Worm (Caenorhabditis elegans) whole organism, L3 larva: Measurements from ENCODE around the gene M04B2.7.

ENCODE experiments used
- R02D3.7 ChIP-seq: fragments of 150-350 bp; optimal IDR thresholded peaks from 2 replicates; lab custom pipeline; 2014; ENCODE audit warnings: missing biosample characterization, missing genetic modification characterization
- ZK546.5 ChIP-seq: sonication (generic microtip); optimal IDR thresholded peaks from 2 replicates; lab custom pipeline; 2017; ENCODE audit warnings: missing biosample characterization, missing genetic modification characterization
- aly-2 ChIP-seq: fragments of 150-350 bp; optimal IDR thresholded peaks from 2 replicates; lab custom pipeline; 2014; ENCODE audit warnings: missing biosample characterization, missing genetic modification characterization
- ceh-16 ChIP-seq: sonication (generic microtip); optimal IDR thresholded peaks from 2 replicates; lab custom pipeline; 2017; ENCODE audit warnings: missing biosample characterization, missing genetic modification characterization
- ceh-28 ChIP-seq: fragments of 150-350 bp; optimal IDR thresholded peaks from 2 replicates; lab custom pipeline; 2014; ENCODE audit warnings: missing biosample characterization, missing genetic modification reagents, missing genetic modification characterization
- ceh-82 ChIP-seq: fragments of 150-350 bp; optimal IDR thresholded peaks from 2 replicates; lab custom pipeline; 2014; ENCODE audit warnings: missing biosample characterization, missing genetic modification characterization
- egl-27 ChIP-seq: sonication (generic microtip); optimal IDR thresholded peaks from 4 replicates; lab custom pipeline; 2017; ENCODE audit warnings: missing biosample characterization, missing genetic modification reagents, missing genetic modification characterization
- egl-5 ChIP-seq: fragments of 150-350 bp; optimal IDR thresholded peaks from 2 replicates; lab custom pipeline; 2017; ENCODE audit warnings: missing biosample characterization, missing genetic modification reagents, missing genetic modification characterization, inconsistent platforms
- elt-1 ChIP-seq: fragments of 150-350 bp; optimal IDR thresholded peaks from 2 replicates; lab custom pipeline; 2014; ENCODE audit warnings: missing biosample characterization, missing genetic modification characterization
- elt-2 ChIP-seq: sonication (generic microtip); optimal IDR thresholded peaks from 2 replicates; lab custom pipeline; 2016; ENCODE audit warnings: missing genetic modification reagents, mild to moderate bottlenecking, missing genetic modification characterization, missing compliant biosample characterization
- elt-3 ChIP-seq, 3 experiments: fragments of 150-350 bp in 1 of 3; sonication (generic microtip) in 2 of 3; optimal IDR thresholded peaks; 2 replicates in 2 of 3; 4 replicates in 1 of 3; lab custom pipeline; 2014 to 2017; ENCODE audit warnings: missing biosample characterization in 3 of 3, missing genetic modification characterization in 3 of 3
- eor-1 ChIP-seq, 2 experiments: fragments of 150-350 bp; optimal IDR thresholded peaks; 2 replicates each; lab custom pipeline; 2014 to 2018; ENCODE audit warnings: missing biosample characterization in 2 of 2, missing genetic modification characterization in 2 of 2
- fkh-10 ChIP-seq: sonication (generic microtip); optimal IDR thresholded peaks from 2 replicates; lab custom pipeline; 2017; ENCODE audit warnings: missing biosample characterization, missing genetic modification reagents, missing genetic modification characterization
- fkh-2 ChIP-seq: fragments of 150-350 bp; optimal IDR thresholded peaks from 2 replicates; lab custom pipeline; 2014; ENCODE audit warnings: missing biosample characterization, missing genetic modification reagents, missing genetic modification characterization
- fos-1 ChIP-seq: fragments of 150-350 bp; optimal IDR thresholded peaks from 2 replicates; lab custom pipeline; 2014; ENCODE audit warnings: missing biosample characterization, missing genetic modification characterization
- hmg-11 ChIP-seq: sonication (generic microtip); optimal IDR thresholded peaks from 2 replicates; lab custom pipeline; 2016; ENCODE audit warnings: missing genetic modification characterization, missing compliant biosample characterization
- jun-1 ChIP-seq: fragments of 150-350 bp; optimal IDR thresholded peaks from 2 replicates; lab custom pipeline; 2014; ENCODE audit warnings: missing biosample characterization, missing genetic modification reagents, missing genetic modification characterization
- lsy-12 ChIP-seq: sonication (generic microtip); optimal IDR thresholded peaks from 2 replicates; lab custom pipeline; 2016; ENCODE audit warnings: mild to moderate bottlenecking, missing genetic modification characterization, missing compliant biosample characterization
- mml-1 ChIP-seq: fragments of 150-350 bp; sonication (generic microtip); optimal IDR thresholded peaks from 3 replicates; lab custom pipeline; 2014; ENCODE audit warnings: missing biosample characterization, missing genetic modification characterization
- nfya-1 ChIP-seq: sonication (generic microtip); optimal IDR thresholded peaks from 2 replicates; lab custom pipeline; 2017; ENCODE audit warnings: missing genetic modification characterization, mild to moderate bottlenecking, missing compliant biosample characterization, antibody characterized with exemption, moderate library complexity; ENCODE audit not compliant: insufficient read depth
- nhr-23 ChIP-seq: fragments of 150-350 bp; optimal IDR thresholded peaks from 2 replicates; lab custom pipeline; 2014; ENCODE audit warnings: missing biosample characterization, missing genetic modification reagents, missing genetic modification characterization
- nhr-237 ChIP-seq: fragments of 150-350 bp; optimal IDR thresholded peaks from 2 replicates; lab custom pipeline; 2014; ENCODE audit warnings: missing biosample characterization, missing genetic modification characterization
- nhr-25 ChIP-seq: sonication (generic microtip); optimal IDR thresholded peaks from 2 replicates; lab custom pipeline; 2017; ENCODE audit warnings: missing biosample characterization, missing genetic modification characterization
- nhr-43 ChIP-seq: sonication (generic microtip); optimal IDR thresholded peaks from 2 replicates; lab custom pipeline; 2016; ENCODE audit warnings: mild to moderate bottlenecking, missing genetic modification characterization, missing compliant biosample characterization; ENCODE audit not compliant: poor library complexity, severe bottlenecking
- nhr-76 ChIP-seq: fragments of 150-350 bp; sonication (generic microtip); optimal IDR thresholded peaks from 5 replicates; lab custom pipeline; 2014; ENCODE audit warnings: missing biosample characterization, missing genetic modification characterization
- nhr-77 ChIP-seq: fragments of 150-350 bp; optimal IDR thresholded peaks from 2 replicates; lab custom pipeline; 2014; ENCODE audit warnings: missing biosample characterization, missing genetic modification characterization
- pha-4 ChIP-seq: fragments of 150-350 bp; optimal IDR thresholded peaks from 2 replicates; lab custom pipeline; 2014; ENCODE audit warnings: missing biosample characterization, missing genetic modification reagents, missing genetic modification characterization
- pqm-1 ChIP-seq: fragments of 150-350 bp; optimal IDR thresholded peaks from 2 replicates; lab custom pipeline; 2017; ENCODE audit warnings: missing biosample characterization, missing genetic modification characterization, inconsistent platforms
- sea-2 ChIP-seq: fragments of 150-350 bp; sonication (generic microtip); optimal IDR thresholded peaks from 4 replicates; lab custom pipeline; 2014; ENCODE audit warnings: missing biosample characterization, missing genetic modification reagents, missing genetic modification characterization
- skn-1 ChIP-seq: fragments of 150-350 bp; optimal IDR thresholded peaks from 2 replicates; lab custom pipeline; 2014; ENCODE audit warnings: missing biosample characterization, missing genetic modification characterization
- snpc-4 ChIP-seq: fragments of 150-350 bp; optimal IDR thresholded peaks from 2 replicates; lab custom pipeline; 2014; ENCODE audit warnings: missing biosample characterization, missing genetic modification characterization
- tbx-2 ChIP-seq: sonication (generic microtip); optimal IDR thresholded peaks from 2 replicates; lab custom pipeline; 2016; ENCODE audit warnings: mild to moderate bottlenecking, missing genetic modification characterization, missing compliant biosample characterization
- unc-39 ChIP-seq: sonication (generic microtip); optimal IDR thresholded peaks from 4 replicates; lab custom pipeline; 2017; ENCODE audit warnings: missing biosample characterization, missing genetic modification characterization
- zag-1 ChIP-seq: fragments of 150-350 bp; optimal IDR thresholded peaks from 2 replicates; lab custom pipeline; 2014; ENCODE audit warnings: missing biosample characterization, missing genetic modification characterization
- ztf-11 ChIP-seq: fragments of 150-350 bp; optimal IDR thresholded peaks from 2 replicates; lab custom pipeline; 2014; ENCODE audit warnings: missing biosample characterization, missing genetic modification characterization

The M04B2.7 gene

DNA sequence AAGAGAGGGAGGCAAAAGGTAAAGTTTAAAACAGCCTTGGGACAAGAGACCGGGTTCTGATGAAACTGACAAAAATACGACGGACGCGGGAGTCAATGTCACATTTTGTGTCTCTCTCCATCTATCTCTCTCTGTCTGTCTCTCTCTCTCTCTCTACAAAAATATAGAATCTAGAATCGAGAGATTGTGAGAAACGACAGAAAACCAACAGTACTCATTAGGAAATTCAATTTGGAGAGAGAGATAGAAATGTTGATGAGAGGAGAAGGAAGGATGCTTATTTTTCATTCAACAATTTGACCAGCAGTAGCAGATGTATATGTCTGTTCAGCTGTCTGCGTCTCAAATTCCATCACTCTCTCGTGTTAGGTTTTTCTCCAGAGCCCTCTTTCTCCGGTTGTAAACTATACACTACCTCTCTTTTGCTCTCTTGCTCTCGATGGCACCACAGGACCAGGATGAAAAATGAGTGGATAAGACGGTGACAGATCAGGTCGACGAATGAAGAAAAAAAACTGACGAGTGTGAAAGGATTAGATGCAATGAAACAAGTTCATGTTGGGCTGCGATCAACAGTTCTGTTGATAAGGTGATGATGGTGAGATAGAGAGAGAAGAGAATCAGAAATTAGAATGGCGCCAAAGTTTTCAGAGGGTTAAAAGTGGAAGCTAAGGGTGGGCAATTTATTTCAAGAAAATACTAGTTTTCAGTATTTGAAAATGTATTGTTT, 58.8 kb downstream of the M04B2.7 start:
- TF ChIP-seq tbx-2 (tag; lab: Kevin White, UChicago) (peak; percentile 14), elt-3 (tag; optimal IDR thresholded peaks at IDR 0.05; lab: Kevin White, UChicago) (no peak), zag-1 (tag; lab: Kevin White, UChicago) (no peak), fkh-10 (no peak), skn-1 (tag; lab: Kevin White, UChicago) (no peak), R02D3.7 (tag; lab: Kevin White, UChicago) (peak; percentile 26), elt-1 (tag; lab: Kevin White, UChicago) (peak; percentile 44), nhr-25 (tag; lab: Kevin White, UChicago) (peak; percentile 96), nfya-1 (tag; lab: Kevin White, UChicago) (peak; percentile 32), pqm-1 (tag; lab: Kevin White, UChicago) (no peak), nhr-23 (tag; lab: Kevin White, UChicago) (peak; percentile 54), unc-39 (tag; lab: Kevin White, UChicago) (no peak), nhr-43 (tag; lab: Kevin White, UChicago) (peak; percentile 54)

DNA sequence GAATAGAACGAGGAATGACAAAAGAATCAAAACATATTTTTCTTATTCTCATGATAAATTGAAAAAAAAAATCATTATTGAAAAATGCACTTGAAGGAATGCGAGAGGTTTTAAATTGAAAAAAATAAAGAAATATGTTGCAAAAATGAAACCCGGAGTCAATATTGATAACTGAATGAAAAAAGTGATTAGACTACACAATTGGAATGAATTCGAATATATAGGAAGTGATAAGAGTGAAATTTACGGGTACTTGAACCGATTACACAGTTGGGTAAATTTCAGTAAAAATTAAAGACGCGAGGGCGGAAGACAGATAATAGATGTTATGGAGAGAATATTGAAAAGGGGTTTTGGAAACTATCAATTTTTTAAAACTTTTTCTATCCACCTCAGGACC, 59.5 kb downstream of the M04B2.7 start:
- TF ChIP-seq ceh-16 (no peak), snpc-4 (tag; lab: Kevin White, UChicago) (no peak), egl-5 (no peak), elt-1 (tag; lab: Kevin White, UChicago) (no peak), fkh-2 (tag; lab: Kevin White, UChicago) (no peak), ztf-11 (no peak), elt-3 (tag; optimal IDR thresholded peaks at IDR 0.05; lab: Kevin White, UChicago) (no peak), pha-4 (tag; lab: Kevin White, UChicago) (peak; percentile 44), jun-1 (peak; percentile 46), lsy-12 (no peak), pqm-1 (tag; lab: Kevin White, UChicago) (peak; percentile 57), aly-2 (no peak), egl-27 (tag; lab: Kevin White, UChicago) (no peak), nhr-43 (tag; lab: Kevin White, UChicago) (no peak), nhr-76 (no peak), ZK546.5 (tag; lab: Kevin White, UChicago) (no peak), skn-1 (tag; lab: Kevin White, UChicago) (no peak), zag-1 (tag; lab: Kevin White, UChicago) (no peak), elt-2 (tag; lab: Kevin White, UChicago) (peak; percentile 86)

DNA sequence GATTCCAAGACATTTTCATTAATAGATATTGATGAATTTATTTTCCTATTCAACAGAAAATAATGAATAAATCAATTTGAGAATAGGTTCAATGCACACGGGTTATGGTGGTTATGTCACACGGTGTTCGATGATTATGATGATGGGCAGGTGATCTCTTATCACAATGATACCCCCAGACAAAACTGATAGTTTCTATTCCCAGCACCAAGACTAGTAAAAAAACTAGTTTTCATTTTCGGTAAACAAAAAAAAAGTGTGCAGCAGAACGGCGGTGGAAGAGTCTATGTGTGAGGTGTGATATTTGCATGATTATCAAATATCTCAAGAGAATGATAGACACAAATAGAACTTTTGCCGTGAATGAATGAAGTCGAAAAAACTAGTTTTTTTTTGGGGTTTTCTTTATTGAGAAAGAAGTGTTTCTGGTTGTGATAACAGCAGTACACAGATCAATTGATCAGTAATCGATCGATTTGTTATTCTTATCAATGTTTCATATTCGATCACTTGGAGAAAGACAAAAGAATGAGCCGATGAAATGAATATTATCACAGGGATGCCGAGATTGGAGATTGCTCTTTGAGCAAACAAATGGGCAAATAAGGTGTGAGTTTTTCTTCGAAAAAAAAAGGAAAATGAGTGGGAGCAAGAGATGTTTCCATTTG, 60.5 kb downstream of the M04B2.7 start:
- TF ChIP-seq snpc-4 (tag; lab: Kevin White, UChicago), result no peak
- TF ChIP-seq skn-1 (tag; lab: Kevin White, UChicago), result no peak
- peak; percentile 55 for TF ChIP-seq pqm-1 (tag; lab: Kevin White, UChicago)
- peak; percentile 67 for TF ChIP-seq elt-2 (tag; lab: Kevin White, UChicago)
- no peak for TF ChIP-seq ceh-82
- no peak for TF ChIP-seq nhr-237 (tag; lab: Kevin White, UChicago)
- no peak for TF ChIP-seq egl-27 (tag; lab: Kevin White, UChicago)
- no peak for TF ChIP-seq eor-1 (tag; optimal IDR thresholded peaks at IDR 0.05; lab: Kevin White, UChicago)
- TF ChIP-seq egl-5, result no peak
- no peak for TF ChIP-seq ztf-11
- no peak for TF ChIP-seq ceh-16
- TF ChIP-seq sea-2 (GFP tag; lab: Kevin White, UChicago), result no peak
- TF ChIP-seq hmg-11 (tag; lab: Kevin White, UChicago), result no peak
- no peak for TF ChIP-seq R02D3.7 (tag; lab: Kevin White, UChicago)
- no peak for TF ChIP-seq ceh-28
- no peak for TF ChIP-seq nhr-77 (tag; lab: Kevin White, UChicago)
- peak in 1 of 3 experiments; percentile 82 for TF ChIP-seq elt-3 (tag; optimal IDR thresholded peaks at IDR 0.05; lab: Kevin White, UChicago)
- no peak for TF ChIP-seq jun-1
- TF ChIP-seq unc-39 (tag; lab: Kevin White, UChicago), result no peak
- no peak for TF ChIP-seq mml-1 (tag; lab: Kevin White, UChicago)
- TF ChIP-seq fos-1, result no peak
- TF ChIP-seq nhr-43 (tag; lab: Kevin White, UChicago), result peak; percentile 19
